Fruit fly (Drosophila melanogaster) whole organism, embryonic: ENCODE measurements around the gene phol.
A peak's percentile ranks its signal among the peaks of the same experiment; 100 is the strongest.

Experiments
- ATbp ChIP-seq: fragments of 200-800 bp; sonication (Bioruptor generic); optimal IDR thresholded peaks from 2 replicates; lab custom pipeline; 2017; ENCODE audit warnings: missing biosample characterization, mild to moderate bottlenecking, missing genetic modification characterization, missing genetic modification reagents
- CG11456 ChIP-seq: fragments of 200-800 bp; sonication (Bioruptor generic); IDR thresholded peaks from 3 replicates; pipeline ENCODE4 v1.3.6; 2022; ENCODE audit warnings: missing biosample characterization, missing genetic modification characterization
- CG11696 ChIP-seq: fragments of 200-800 bp; sonication (Bioruptor generic); IDR thresholded peaks from 2 replicates; pipeline ENCODE4 v1.3.6; 2022; ENCODE audit warnings: missing biosample characterization, missing genetic modification characterization
- CG12391 ChIP-seq: fragments of 200-800 bp; sonication (Bioruptor generic); optimal IDR thresholded peaks from 3 replicates; lab custom pipeline; 2018; ENCODE audit warnings: missing biosample characterization, mild to moderate bottlenecking, missing genetic modification characterization, moderate library complexity
- CG13424 ChIP-seq: fragments of 200-800 bp; sonication (Bioruptor generic); optimal IDR thresholded peaks from 2 replicates; lab custom pipeline; 2019; ENCODE audit warnings: missing biosample characterization, mild to moderate bottlenecking, missing genetic modification characterization, moderate library complexity
- CG13624 ChIP-seq: fragments of 200-800 bp; sonication (Bioruptor generic); optimal IDR thresholded peaks from 2 replicates; lab custom pipeline; 2016; ENCODE audit warnings: missing biosample characterization, missing genetic modification characterization
- CG18476 ChIP-seq: fragments of 200-800 bp; sonication (Bioruptor generic); optimal IDR thresholded peaks from 2 replicates; lab custom pipeline; 2016; ENCODE audit warnings: missing biosample characterization, mild to moderate bottlenecking, missing genetic modification characterization
- CG2120 ChIP-seq: fragments of 200-800 bp; sonication (Bioruptor generic); optimal IDR thresholded peaks from 3 replicates; lab custom pipeline; 2016; ENCODE audit warnings: missing biosample characterization, missing genetic modification characterization
- CG30403 ChIP-seq: fragments of 200-800 bp; sonication (Bioruptor generic); optimal IDR thresholded peaks from 3 replicates; lab custom pipeline; 2016; ENCODE audit warnings: missing biosample characterization, missing genetic modification characterization
- CG32767 ChIP-seq: fragments of 200-800 bp; sonication (Bioruptor generic); IDR thresholded peaks from 2 replicates; pipeline ENCODE4 v1.3.6; 2022; ENCODE audit warnings: missing biosample characterization, missing genetic modification characterization
- CG4328 ChIP-seq: fragments of 200-800 bp; sonication (Bioruptor generic); optimal IDR thresholded peaks from 3 replicates; lab custom pipeline; 2017; ENCODE audit warnings: missing biosample characterization, missing genetic modification reagents, missing genetic modification characterization
- CG7786 ChIP-seq: fragments of 200-800 bp; sonication (Bioruptor generic); optimal IDR thresholded peaks from 2 replicates; lab custom pipeline; 2016; ENCODE audit warnings: missing biosample characterization, missing genetic modification characterization
- CG7839 ChIP-seq: fragments of 200-800 bp; sonication (Bioruptor generic); optimal IDR thresholded peaks from 3 replicates; lab custom pipeline; 2018; ENCODE audit warnings: missing biosample characterization, mild to moderate bottlenecking, missing genetic modification characterization, moderate library complexity
- CG7928 ChIP-seq: fragments of 200-800 bp; sonication (Bioruptor generic); optimal IDR thresholded peaks from 2 replicates; lab custom pipeline; 2017; ENCODE audit warnings: missing biosample characterization, mild to moderate bottlenecking, missing genetic modification characterization
- CG8089 ChIP-seq: fragments of 200-800 bp; sonication (Bioruptor generic); optimal IDR thresholded peaks from 3 replicates; lab custom pipeline; 2016; ENCODE audit warnings: missing biosample characterization, missing genetic modification characterization
- CG8290 ChIP-seq, 3 experiments: fragments of 200-800 bp; sonication (Bioruptor generic); optimal IDR thresholded peaks; 2 replicates each; lab custom pipeline; 2016 to 2019; ENCODE audit warnings: missing biosample characterization in 3 of 3, missing genetic modification characterization in 3 of 3, mild to moderate bottlenecking in 2 of 3, moderate library complexity in 1 of 3
- CG9797 ChIP-seq: fragments of 200-800 bp; sonication (Bioruptor generic); optimal IDR thresholded peaks from 3 replicates; lab custom pipeline; 2018; ENCODE audit warnings: missing biosample characterization, mild to moderate bottlenecking, missing genetic modification characterization
- E2f2 ChIP-seq: fragments of 200-800 bp; sonication (Bioruptor generic); IDR thresholded peaks from 2 replicates; pipeline ENCODE4 v1.3.6; 2022; ENCODE audit warnings: missing biosample characterization, missing genetic modification characterization
- Jarid2 ChIP-seq: fragments of 200-800 bp; sonication (Bioruptor generic); optimal IDR thresholded peaks from 3 replicates; lab custom pipeline; 2017; ENCODE audit warnings: mild to moderate bottlenecking, missing biosample characterization, missing genetic modification reagents, missing genetic modification characterization
- Max ChIP-seq: fragments of 200-800 bp; sonication (Bioruptor generic); optimal IDR thresholded peaks from 2 replicates; lab custom pipeline; 2016; ENCODE audit warnings: missing biosample characterization, mild to moderate bottlenecking, missing genetic modification characterization
- Meics ChIP-seq: fragments of 200-800 bp; sonication (Bioruptor generic); optimal IDR thresholded peaks from 2 replicates; lab custom pipeline; 2017; ENCODE audit warnings: missing biosample characterization, mild to moderate bottlenecking, missing genetic modification characterization
- Myb ChIP-seq: fragments of 200-800 bp; sonication (Bioruptor generic); optimal IDR thresholded peaks from 2 replicates; lab custom pipeline; 2016; ENCODE audit warnings: missing biosample characterization, missing genetic modification characterization
- NK7.1 ChIP-seq: fragments of 200-800 bp; sonication (Bioruptor generic); optimal IDR thresholded peaks from 3 replicates; lab custom pipeline; 2016; ENCODE audit warnings: missing biosample characterization, missing genetic modification characterization
- Ptx1 ChIP-seq: fragments of 200-800 bp; sonication (Bioruptor generic); IDR thresholded peaks from 2 replicates; pipeline ENCODE4 v1.3.6; 2022; ENCODE audit warnings: missing biosample characterization, missing genetic modification characterization
- Sox100B ChIP-seq: fragments of 200-800 bp; sonication (Bioruptor generic); optimal IDR thresholded peaks from 3 replicates; lab custom pipeline; 2018; ENCODE audit warnings: missing biosample characterization, mild to moderate bottlenecking, missing genetic modification characterization
- Sry-δ ChIP-seq: fragments of 200-800 bp; sonication (Bioruptor generic); optimal IDR thresholded peaks from 2 replicates; lab custom pipeline; 2016; ENCODE audit warnings: missing biosample characterization, missing genetic modification characterization
- YL-1 ChIP-seq: fragments of 200-800 bp; sonication (Bioruptor generic); optimal IDR thresholded peaks from 3 replicates; lab custom pipeline; 2017; ENCODE audit warnings: missing biosample characterization, mild to moderate bottlenecking, missing genetic modification characterization
- az2 ChIP-seq: fragments of 200-800 bp; sonication (Bioruptor generic); optimal IDR thresholded peaks from 3 replicates; lab custom pipeline; 2016; ENCODE audit warnings: missing biosample characterization, missing genetic modification characterization
- bcd ChIP-seq: fragments of 200-800 bp; sonication (Bioruptor generic); optimal IDR thresholded peaks from 2 replicates; lab custom pipeline; 2017; ENCODE audit warnings: missing biosample characterization, mild to moderate bottlenecking, missing genetic modification characterization
- caup ChIP-seq: fragments of 200-800 bp; sonication (Bioruptor generic); optimal IDR thresholded peaks from 3 replicates; lab custom pipeline; 2017; ENCODE audit warnings: missing biosample characterization, mild to moderate bottlenecking, missing genetic modification characterization, moderate library complexity; ENCODE audit not compliant: severe bottlenecking
- chm ChIP-seq: fragments of 200-800 bp; sonication (Bioruptor generic); IDR thresholded peaks from 2 replicates; pipeline ENCODE4 v1.3.6; 2022; ENCODE audit warnings: missing biosample characterization, missing genetic modification characterization
- chn ChIP-seq: fragments of 200-800 bp; sonication (Bioruptor generic); optimal IDR thresholded peaks from 2 replicates; lab custom pipeline; 2016; ENCODE audit warnings: missing biosample characterization, missing genetic modification characterization
- ci ChIP-seq: fragments of 200-800 bp; sonication (Bioruptor generic); IDR thresholded peaks from 3 replicates; pipeline ENCODE4 v1.3.6; 2022; ENCODE audit warnings: missing biosample characterization, missing genetic modification characterization
- crol ChIP-seq: fragments of 200-800 bp; sonication (Bioruptor generic); IDR thresholded peaks from 2 replicates; pipeline ENCODE4 v1.3.6; 2022; ENCODE audit warnings: missing biosample characterization, missing genetic modification characterization
- dimm ChIP-seq: fragments of 200-800 bp; sonication (Bioruptor generic); IDR thresholded peaks from 2 replicates; pipeline ENCODE4 v1.3.6; 2022; ENCODE audit warnings: missing biosample characterization, missing genetic modification characterization
- dmrt11E ChIP-seq: fragments of 200-800 bp; sonication (Bioruptor generic); optimal IDR thresholded peaks from 3 replicates; lab custom pipeline; 2018; ENCODE audit warnings: missing biosample characterization, mild to moderate bottlenecking, missing genetic modification characterization, moderate library complexity
- fd64A ChIP-seq: fragments of 200-800 bp; sonication (Bioruptor generic); optimal IDR thresholded peaks from 3 replicates; lab custom pipeline; 2018; ENCODE audit warnings: missing biosample characterization, mild to moderate bottlenecking, missing genetic modification characterization
- gem ChIP-seq: fragments of 200-800 bp; sonication (Bioruptor generic); optimal IDR thresholded peaks from 2 replicates; lab custom pipeline; 2019; ENCODE audit warnings: missing biosample characterization, mild to moderate bottlenecking, missing genetic modification characterization, moderate library complexity
- her ChIP-seq: fragments of 200-800 bp; sonication (Bioruptor generic); optimal IDR thresholded peaks from 2 replicates; lab custom pipeline; 2016; ENCODE audit warnings: missing biosample characterization, missing genetic modification characterization
- hkb ChIP-seq, 2 experiments: fragments of 200-800 bp in 1 of 2; fragments of >200 bp in 1 of 2; sonication (Bioruptor generic) in 1 of 2; IDR thresholded peaks in 1 of 2; optimal IDR thresholded peaks in 1 of 2; 2 replicates each; pipeline versions ENCODE4 v1.3.6 to Lab custom; 2017 to 2022; ENCODE audit warnings: missing biosample characterization in 1 of 2, missing genetic modification characterization in 1 of 2
- kni ChIP-seq: fragments of 200-800 bp; sonication (Bioruptor generic); optimal IDR thresholded peaks from 3 replicates; lab custom pipeline; 2017; ENCODE audit warnings: mild to moderate bottlenecking, missing biosample characterization, missing genetic modification reagents, missing genetic modification characterization
- lilli ChIP-seq: fragments of 200-800 bp; sonication (Bioruptor generic); optimal IDR thresholded peaks from 3 replicates; lab custom pipeline; 2016; ENCODE audit warnings: missing biosample characterization, missing genetic modification characterization
- lola ChIP-seq, 3 experiments: fragments of >200 bp in 2 of 3; fragments of 200-800 bp in 1 of 3; sonication (Bioruptor generic) in 1 of 3; optimal IDR thresholded peaks; 2 replicates each; lab custom pipeline; 2017 to 2019; ENCODE audit warnings: missing biosample characterization in 3 of 3, missing genetic modification characterization in 3 of 3, mild to moderate bottlenecking in 1 of 3, moderate library complexity in 1 of 3
- phol ChIP-seq: fragments of 200-800 bp; sonication (Bioruptor generic); optimal IDR thresholded peaks from 3 replicates; lab custom pipeline; 2018; ENCODE audit warnings: missing biosample characterization, mild to moderate bottlenecking, missing genetic modification characterization, moderate library complexity
- sens ChIP-seq: fragments of 200-800 bp; sonication (Bioruptor generic); peaks from one replicate; lab custom pipeline; 2016; ENCODE audit warnings: missing biosample characterization, missing genetic modification characterization
- so ChIP-seq: fragments of 200-800 bp; sonication (Bioruptor generic); IDR thresholded peaks from 3 replicates; pipeline ENCODE4 v1.3.6; 2022; ENCODE audit warnings: missing biosample characterization, missing genetic modification characterization
- sr ChIP-seq: fragments of 200-800 bp; sonication (Bioruptor generic); IDR thresholded peaks from 3 replicates; pipeline ENCODE4 v1.3.6; 2022; ENCODE audit warnings: missing biosample characterization, missing genetic modification characterization
- ttk ChIP-seq: fragments of 200-800 bp; sonication (Bioruptor generic); IDR thresholded peaks from 2 replicates; pipeline ENCODE4 v2.1.2; 2022; ENCODE audit warnings: missing biosample characterization, missing genetic modification characterization
- vvl ChIP-seq: fragments of 200-800 bp; sonication (Bioruptor generic); IDR thresholded peaks from 2 replicates; pipeline ENCODE4 v1.3.6; 2022; ENCODE audit warnings: missing biosample characterization, missing genetic modification characterization

Gene phol

DNA sequence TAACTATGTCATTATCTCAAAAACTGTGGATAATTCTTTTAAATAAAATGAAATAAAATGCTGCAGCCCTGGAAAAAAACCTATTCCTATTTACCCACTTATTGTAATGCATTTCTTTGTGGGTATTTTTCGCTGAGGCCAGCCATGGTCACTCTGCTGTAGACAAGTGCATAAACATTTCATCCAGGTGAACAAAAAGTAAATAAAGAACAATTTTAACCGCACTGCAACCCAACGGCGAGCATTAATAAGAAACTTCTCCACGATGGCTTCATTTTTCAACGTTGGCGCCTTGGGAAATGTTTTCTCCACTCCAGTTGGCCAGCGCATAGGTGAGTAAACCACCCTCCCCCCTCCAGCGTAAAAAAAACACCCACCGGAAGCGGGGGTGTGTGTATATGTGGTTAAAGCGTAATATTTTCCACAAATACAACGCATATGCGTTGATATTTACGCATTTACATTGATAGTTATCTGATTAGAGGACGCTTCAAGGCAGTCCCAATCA, 9.3 kb downstream of the phol start, which contains the start of gene CG3529 (continued):
- TF ChIP-seq CG12391 (tag; lab: Kevin White, UChicago) = peak; percentile 39
- TF ChIP-seq CG30403 = peak; percentile 29
- peak; percentile 50; the same call in 1 of the 2 replicates for TF ChIP-seq chm (GFP tag; lab: Robert Waterston, UW)
- TF ChIP-seq CG18476 (GFP tag; lab: Kevin White, UChicago) = no peak
- peak; percentile 80 for TF ChIP-seq CG9797
- TF ChIP-seq lola (GFP tag; optimal IDR thresholded peaks at IDR 0.05; lab: Kevin White, UChicago) = peak in 1 of 3 experiments; percentile 1
- peak; percentile 71 for TF ChIP-seq phol (tag; lab: Kevin White, UChicago)
- peak; percentile 36 for TF ChIP-seq gem (tag; lab: Kevin White, UChicago)
- peak; percentile 23 for TF ChIP-seq Sry-δ (GFP tag; lab: Kevin White, UChicago)
- no peak for TF ChIP-seq NK7.1 (GFP tag; lab: Kevin White, UChicago)
- TF ChIP-seq CG7839 (tag; lab: Kevin White, UChicago) = peak; percentile 8
- TF ChIP-seq CG8290 (GFP tag; optimal IDR thresholded peaks at IDR 0.05; lab: Kevin White, UChicago) = peak; percentile 13
- peak; percentile 39 to 42 for TF ChIP-seq CG8290 (tag; optimal IDR thresholded peaks at IDR 0.05; lab: Kevin White, UChicago)
- peak; percentile 27 for TF ChIP-seq fd64A (GFP tag; lab: Kevin White, UChicago)
- TF ChIP-seq her (GFP tag; lab: Kevin White, UChicago) = peak; percentile 78
- TF ChIP-seq Myb (GFP tag; lab: Kevin White, UChicago) = peak; percentile 47
- peak; percentile 29; the same call in 1 of the 2 replicates for TF ChIP-seq CG32767 (GFP tag; lab: Robert Waterston, UW)
- TF ChIP-seq sr (GFP tag; lab: Robert Waterston, UW) = peak; percentile 62; the same call in 2 of the 3 replicates
- peak; percentile 56 for TF ChIP-seq CG4328 (GFP tag; lab: Kevin White, UChicago)
- peak; percentile 62 for TF ChIP-seq kni (GFP tag; lab: Kevin White, UChicago)
- peak; percentile 66 for TF ChIP-seq YL-1 (GFP tag; lab: Kevin White, UChicago)
- TF ChIP-seq CG7928 (GFP tag; lab: Kevin White, UChicago) = peak; percentile 89
- TF ChIP-seq hkb (optimal IDR thresholded peaks at IDR 0.05; lab: Kevin White, UChicago) = no peak
- TF ChIP-seq hkb (GFP tag; IDR thresholded peaks at IDR 0.05; lab: Robert Waterston, UW) = 0 out of 2 replicates have a peak, but pooled peaks have one; percentile 23
- TF ChIP-seq CG13424 (tag; lab: Kevin White, UChicago) = peak; percentile 47
- TF ChIP-seq CG11696 (GFP tag; lab: Robert Waterston, UW) = no peak
- TF ChIP-seq Ptx1 (GFP tag; lab: Robert Waterston, UW) = no peak
- TF ChIP-seq crol (GFP tag; lab: Robert Waterston, UW) = peak; percentile 89
- 0 out of 3 replicates have a peak, but pooled peaks have one; percentile 28 for TF ChIP-seq so (GFP tag; lab: Robert Waterston, UW)
- peak; percentile 10 for TF ChIP-seq az2
- TF ChIP-seq ATbp = peak; percentile 34
- no peak for TF ChIP-seq CG11456
- peak; percentile 59 for TF ChIP-seq Meics (GFP tag; lab: Kevin White, UChicago)
- TF ChIP-seq CG8089 (GFP tag; lab: Kevin White, UChicago) = no peak
- no peak for TF ChIP-seq dmrt11E (tag; lab: Kevin White, UChicago)
- TF ChIP-seq caup (GFP tag; lab: Kevin White, UChicago) = peak; percentile 53
- TF ChIP-seq Sox100B (GFP tag; lab: Kevin White, UChicago) = peak; percentile 57
- peak; percentile 21 for TF ChIP-seq lilli (GFP tag; lab: Kevin White, UChicago)
- TF ChIP-seq chn (GFP tag; lab: Kevin White, UChicago) = peak; percentile 79
- TF ChIP-seq E2f2 (GFP tag; lab: Robert Waterston, UW) = peak; percentile 36
- peak; percentile 10 for TF ChIP-seq Max
- peak; percentile 35 for TF ChIP-seq CG2120 (GFP tag; lab: Kevin White, UChicago)
- peak; percentile 23; the same call in 1 of the 2 replicates for TF ChIP-seq ttk (GFP tag; lab: Robert Waterston, UW)
- TF ChIP-seq ci (GFP tag; lab: Robert Waterston, UW) = peak; percentile 54; the same call in 1 of the 3 replicates
- TF ChIP-seq dimm (GFP tag; lab: Robert Waterston, UW) = no peak
- TF ChIP-seq CG7786 (GFP tag; lab: Kevin White, UChicago) = peak; percentile 8
- TF ChIP-seq sens (GFP tag; lab: Kevin White, UChicago) = no peak
- TF ChIP-seq bcd = peak; percentile 27
- peak; percentile 57 for TF ChIP-seq vvl
- TF ChIP-seq Jarid2 = no peak
- peak; percentile 32 for TF ChIP-seq CG13624 (GFP tag; lab: Kevin White, UChicago)
